Worm (Caenorhabditis elegans): ENCODE measurements around the gene F41B4.2.

The F41B4.2 gene

DNA sequence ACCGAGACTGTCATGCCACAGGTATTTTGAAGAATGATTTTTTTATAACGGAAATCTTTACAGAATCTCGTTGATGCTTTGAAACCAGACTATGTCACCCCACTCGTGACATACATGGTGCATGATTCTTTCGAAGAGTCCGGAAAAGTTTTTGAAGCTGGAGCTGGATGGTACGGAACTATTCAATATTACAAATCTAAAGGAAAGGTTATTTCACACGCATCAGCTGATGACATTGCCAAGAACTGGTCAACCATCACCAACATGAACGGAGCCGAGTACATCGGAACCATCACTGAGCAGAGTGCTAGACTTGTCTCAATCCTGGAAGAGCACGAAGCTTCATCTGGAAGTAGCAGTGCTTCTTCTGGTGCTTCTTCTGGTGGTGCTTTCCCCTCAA is 15.9 kb downstream of the F41B4.2 start:
- TF ChIP-seq lin-11 (tag; optimal IDR thresholded peaks at IDR 0.05), result no peak
- no peak for TF ChIP-seq C08G9.2 (tag; optimal IDR thresholded peaks at IDR 0.05)
- TF ChIP-seq pha-2 (tag; optimal IDR thresholded peaks at IDR 0.05), result no peak
- no peak for TF ChIP-seq ceh-2 (tag; optimal IDR thresholded peaks at IDR 0.05)
- TF ChIP-seq che-1 (tag; optimal IDR thresholded peaks at IDR 0.05), result no peak
- TF ChIP-seq hlh-8 (tag; optimal IDR thresholded peaks at IDR 0.05), result no peak
- no peak for TF ChIP-seq dmd-4 (tag; optimal IDR thresholded peaks at IDR 0.05; ENCODE audit: borderline replicate concordance)
- TF ChIP-seq nfya-1 (tag; optimal IDR thresholded peaks at IDR 0.05), result no peak
- TF ChIP-seq fkh-10 (GFP tag; optimal IDR thresholded peaks at IDR 0.05), result no peak
- no peak for TF ChIP-seq lim-6 (tag; optimal IDR thresholded peaks at IDR 0.05)
- TF ChIP-seq madf-2 (tag; optimal IDR thresholded peaks at IDR 0.05), result no peak
- TF ChIP-seq unc-3 (GFP tag; conservative IDR thresholded peaks at IDR 0.05), result no peak
- no peak for TF ChIP-seq unc-3 (tag; optimal IDR thresholded peaks at IDR 0.05)
- TF ChIP-seq ceh-45 (GFP tag; IDR thresholded peaks at IDR 0.05), result no peak
- TF ChIP-seq unc-86 (tag; optimal IDR thresholded peaks at IDR 0.05), result no peak
- TF ChIP-seq elt-2 (tag; optimal IDR thresholded peaks at IDR 0.05), result no peak
- TF ChIP-seq pha-4 (tag; optimal IDR thresholded peaks at IDR 0.05), result no peak
- no peak for TF ChIP-seq F13H6.1 (tag; optimal IDR thresholded peaks at IDR 0.05)

DNA sequence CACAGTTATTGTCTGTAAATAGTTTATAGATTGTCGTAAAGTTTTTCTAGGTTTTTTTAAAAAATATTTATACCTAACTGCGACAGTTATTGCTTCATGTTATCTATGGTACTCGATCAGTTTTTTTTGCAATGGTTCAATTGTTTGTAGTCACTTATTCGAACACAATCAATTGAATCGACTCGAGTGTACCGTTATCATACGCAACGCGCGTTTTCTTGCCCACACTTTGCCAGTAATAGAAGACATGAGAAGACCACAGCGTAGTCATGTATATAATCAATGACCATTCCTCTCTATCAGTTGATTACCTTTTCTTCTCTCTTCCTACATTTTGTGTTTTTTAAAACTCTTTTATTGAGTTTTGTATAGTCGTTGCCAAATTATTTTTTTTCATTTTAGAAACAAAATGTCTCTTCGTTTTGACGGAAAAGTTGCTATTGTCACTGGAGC is 17.0 kb downstream of the F41B4.2 start, which contains the start of gene dhs-28:
dhs-28 (plus strand) TSS at position 403 of the 453 bp plus-strand sequence.
- TF ChIP-seq elt-2 (tag; optimal IDR thresholded peaks at IDR 0.05) (peak; percentile 56), nfya-1 (tag; optimal IDR thresholded peaks at IDR 0.05) (no peak), C38D4.7 (GFP tag; optimal IDR thresholded peaks at IDR 0.05) (no peak), pha-4 (tag; optimal IDR thresholded peaks at IDR 0.05) (no peak), fkh-6 (tag; optimal IDR thresholded peaks at IDR 0.05) (no peak)

DNA sequence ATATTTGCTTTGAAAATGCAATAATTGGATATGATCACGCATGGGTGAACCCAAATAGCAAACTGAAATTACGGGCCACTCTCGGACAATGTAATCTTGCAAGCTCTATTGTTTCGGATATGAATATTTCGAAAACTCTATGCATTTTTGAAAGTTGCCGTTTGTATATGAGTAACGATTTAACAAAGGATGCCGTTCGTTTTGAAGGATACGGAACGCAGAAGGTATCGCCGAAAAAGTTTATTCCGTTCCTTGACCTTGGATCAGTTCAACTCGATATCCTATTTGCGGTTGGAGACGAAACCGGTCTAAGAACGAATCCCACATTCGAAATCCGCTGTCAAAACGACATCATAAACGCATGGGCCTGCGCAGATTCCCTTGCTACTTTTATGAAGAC is 22.0 kb downstream of the F41B4.2 start:
- TF ChIP-seq ceh-31 (tag; optimal IDR thresholded peaks at IDR 0.05), result peak; percentile 38
- no peak for TF ChIP-seq hlh-13 (GFP tag; optimal IDR thresholded peaks at IDR 0.05)
- no peak for TF ChIP-seq C38D4.7 (GFP tag; optimal IDR thresholded peaks at IDR 0.05)

DNA sequence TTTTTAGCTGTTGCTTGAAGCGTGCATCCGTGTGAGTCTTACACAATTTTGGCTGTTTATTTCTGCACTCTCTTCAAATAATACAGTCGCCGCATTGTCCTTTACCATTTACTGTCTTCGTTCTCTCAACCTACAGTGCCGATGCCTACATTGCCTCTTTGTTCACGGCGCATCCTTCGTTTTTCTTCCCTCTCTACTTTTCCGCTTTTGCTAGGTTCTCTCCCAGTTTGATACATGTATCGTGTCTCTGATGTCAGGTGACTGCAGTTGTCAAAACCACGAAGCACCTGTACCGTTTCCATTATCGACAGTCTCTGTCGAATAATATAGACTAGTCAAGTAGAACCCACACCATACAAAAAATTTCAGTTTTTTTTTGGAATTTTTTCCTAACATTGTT is 26.4 kb downstream of the F41B4.2 start:
- peak; percentile 3 for TF ChIP-seq mec-3 (tag; optimal IDR thresholded peaks at IDR 0.05; ENCODE audit: borderline replicate concordance)
- TF ChIP-seq hlh-15 (tag; optimal IDR thresholded peaks at IDR 0.05), result no peak

DNA sequence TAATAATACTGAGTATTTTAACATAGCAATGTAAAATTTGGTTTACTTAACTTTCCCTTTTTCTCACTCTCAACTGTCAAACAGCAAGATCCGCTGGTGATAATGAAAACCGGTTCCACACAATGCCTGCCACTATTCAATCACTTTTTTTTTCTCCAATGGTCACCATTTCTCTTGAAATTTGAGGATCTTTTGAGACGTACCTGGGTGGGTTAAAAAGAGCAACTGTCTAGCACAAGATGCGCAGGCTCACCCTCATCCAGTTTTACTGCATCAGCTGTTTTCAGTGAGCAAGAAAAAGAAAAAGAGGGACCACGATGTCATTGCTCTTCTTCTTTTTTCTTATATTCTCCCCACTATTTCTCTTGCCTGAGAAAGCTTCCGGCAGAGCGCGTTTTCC is 26.8 kb downstream of the F41B4.2 start:
- TF ChIP-seq tbx-7 (tag; optimal IDR thresholded peaks at IDR 0.05), result no peak
- no peak for TF ChIP-seq unc-86 (tag; optimal IDR thresholded peaks at IDR 0.05)
- TF ChIP-seq hlh-8 (tag; optimal IDR thresholded peaks at IDR 0.05), result no peak

DNA sequence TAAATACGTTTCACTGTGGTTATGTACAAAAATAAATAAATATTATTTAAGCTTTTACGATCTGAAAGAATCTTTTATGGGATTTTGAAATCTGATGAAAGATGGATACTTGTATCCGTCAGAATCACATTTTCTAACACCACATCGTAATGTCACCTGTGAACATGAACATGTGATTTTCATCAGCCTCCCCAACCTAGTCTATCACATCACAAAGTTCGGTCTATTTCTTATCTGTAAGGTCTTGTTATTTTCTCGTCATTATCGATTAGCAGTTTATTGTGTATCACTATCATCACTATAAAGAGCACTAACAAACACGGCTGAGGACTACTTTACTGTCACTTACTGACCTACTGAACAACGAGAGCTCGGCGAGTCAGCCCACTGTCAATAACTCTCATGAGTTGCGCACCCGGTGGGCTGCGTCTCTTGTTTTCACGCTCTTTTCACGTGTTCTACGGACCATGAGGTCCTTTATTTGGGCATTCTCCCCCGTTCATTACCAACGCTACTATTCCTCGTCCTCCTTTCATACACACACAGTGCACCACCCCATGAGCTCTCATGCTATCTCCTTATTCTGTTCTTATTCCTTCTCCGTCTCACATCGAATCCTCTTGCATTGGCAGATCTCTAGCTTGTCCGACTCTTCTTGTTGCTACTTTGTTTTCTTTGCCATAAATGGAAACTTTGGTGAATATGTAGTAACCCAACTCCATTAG is 27.8 kb downstream of the F41B4.2 start:
- TF ChIP-seq pha-4 (tag; optimal IDR thresholded peaks at IDR 0.05) (no peak), unc-42 (tag; optimal IDR thresholded peaks at IDR 0.05) (peak; percentile 38), nfya-1 (tag; optimal IDR thresholded peaks at IDR 0.05) (peak; percentile 46), ceh-45 (GFP tag; IDR thresholded peaks at IDR 0.05) (no peak), C08G9.2 (tag; optimal IDR thresholded peaks at IDR 0.05) (no peak), pax-1 (tag; optimal IDR thresholded peaks at IDR 0.05) (no peak), hlh-15 (tag; optimal IDR thresholded peaks at IDR 0.05) (no peak), tbx-2 (tag; optimal IDR thresholded peaks at IDR 0.05) (peak; percentile 41), ceh-14 (tag; optimal IDR thresholded peaks at IDR 0.05) (no peak), npax-4 (tag; optimal IDR thresholded peaks at IDR 0.05) (no peak), ref-2 (tag; optimal IDR thresholded peaks at IDR 0.05) (peak; percentile 53), fkh-10 (GFP tag; optimal IDR thresholded peaks at IDR 0.05) (no peak), ceh-34 (tag; optimal IDR thresholded peaks at IDR 0.05) (no peak), hlh-6 (tag; optimal IDR thresholded peaks at IDR 0.05) (peak; percentile 56), ceh-31 (tag; optimal IDR thresholded peaks at IDR 0.05) (peak; percentile 76), hlh-30 (tag; optimal IDR thresholded peaks at IDR 0.05; ENCODE audit: insufficient read depth) (peak; percentile 73), sdc-2 (tag; optimal IDR thresholded peaks at IDR 0.05) (peak; percentile 60), elt-2 (tag; optimal IDR thresholded peaks at IDR 0.05) (peak; percentile 58), pag-3 (tag; optimal IDR thresholded peaks at IDR 0.05; ENCODE audit: borderline replicate concordance) (no peak), sox-2 (GFP tag; IDR thresholded peaks at IDR 0.05) (peak; percentile 20; the same call in 1 of the 2 replicates), unc-3 (GFP tag; conservative IDR thresholded peaks at IDR 0.05) (no peak), unc-3 (tag; optimal IDR thresholded peaks at IDR 0.05) (no peak), pha-2 (tag; optimal IDR thresholded peaks at IDR 0.05) (no peak), fkh-6 (tag; optimal IDR thresholded peaks at IDR 0.05) (no peak)

Measured in whole organism, late embryonic.